Worm (Caenorhabditis elegans): ENCODE measurements around the gene C07B5.2.

DNA sequence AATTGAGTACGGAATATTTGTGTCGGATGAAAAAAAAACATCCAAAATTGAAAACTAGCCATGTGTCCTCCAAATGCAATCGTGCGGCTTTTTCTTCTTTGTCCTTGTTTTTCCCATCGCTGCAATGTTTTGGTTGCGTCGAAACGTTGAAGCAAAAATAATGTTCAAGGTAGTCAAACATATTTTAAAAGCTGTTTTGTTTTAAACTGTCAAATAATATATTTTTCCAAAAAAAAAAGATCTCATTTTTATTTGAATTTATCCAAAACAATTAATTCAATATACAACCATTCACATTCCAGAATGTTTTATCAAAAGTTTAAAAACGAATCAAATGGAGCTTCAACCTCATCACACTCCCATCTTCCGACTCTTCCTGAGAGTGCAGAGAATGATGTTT is 1.7 kb upstream of the C07B5.2 start, which contains the start of gene C07B5.6:
- TF ChIP-seq mdl-1 (tag; optimal IDR thresholded peaks at IDR 0.05) (no peak), egl-27 (tag; optimal IDR thresholded peaks at IDR 0.05) (no peak), nfya-1 (tag; optimal IDR thresholded peaks at IDR 0.05; ENCODE audit: insufficient read depth) (no peak), ama-1 (optimal IDR thresholded peaks at IDR 0.05) (no peak), nhr-237 (tag; optimal IDR thresholded peaks at IDR 0.05) (no peak), aly-2 (tag; optimal IDR thresholded peaks at IDR 0.05) (no peak)
